Fruit fly (Drosophila melanogaster) whole organism, embryonic: ENCODE results near the gene CG17068.

Source experiments
- CG10274 ChIP-seq: fragments of 200-800 bp; sonication (Bioruptor generic); optimal IDR thresholded peaks from 3 replicates; lab custom pipeline; 2017; ENCODE audit warnings: missing biosample characterization, mild to moderate bottlenecking, missing genetic modification characterization
- CG11085 ChIP-seq: fragments of 200-800 bp; sonication (Bioruptor generic); IDR thresholded peaks from 2 replicates; pipeline ENCODE4 v1.3.6; 2022; ENCODE audit warnings: missing biosample characterization, missing genetic modification characterization
- CG11504 ChIP-seq: fragments of 200-800 bp; sonication (Bioruptor generic); optimal IDR thresholded peaks from 3 replicates; lab custom pipeline; 2019; ENCODE audit warnings: missing biosample characterization, mild to moderate bottlenecking, missing genetic modification characterization, moderate library complexity
- CG12155 ChIP-seq: fragments of 200-800 bp; sonication (Bioruptor generic); optimal IDR thresholded peaks from 3 replicates; lab custom pipeline; 2016; ENCODE audit warnings: missing biosample characterization, missing genetic modification characterization
- CG12659 ChIP-seq: fragments of 200-800 bp; sonication (Bioruptor generic); optimal IDR thresholded peaks from 3 replicates; lab custom pipeline; 2017; ENCODE audit warnings: mild to moderate bottlenecking, missing biosample characterization, missing genetic modification reagents, missing genetic modification characterization
- CG14860 ChIP-seq: fragments of 200-800 bp; sonication (Bioruptor generic); IDR thresholded peaks from 3 replicates; pipeline ENCODE4 v1.3.6; 2022; ENCODE audit warnings: missing biosample characterization, missing genetic modification characterization; ENCODE audit not compliant: partially characterized antibody
- CG17186 ChIP-seq: fragments of 200-800 bp; sonication (Bioruptor generic); optimal IDR thresholded peaks from 3 replicates; lab custom pipeline; 2017; ENCODE audit warnings: missing biosample characterization, missing genetic modification reagents, missing genetic modification characterization
- CG18011 ChIP-seq: fragments of 200-800 bp; sonication (Bioruptor generic); optimal IDR thresholded peaks from 2 replicates; lab custom pipeline; 2017; ENCODE audit warnings: missing biosample characterization, missing genetic modification characterization, mild to moderate bottlenecking, moderate library complexity, missing genotype
- CG30020 ChIP-seq: fragments of 200-800 bp; optimal IDR thresholded peaks from 2 replicates; lab custom pipeline; 2019; ENCODE audit warnings: missing biosample characterization, mild to moderate bottlenecking, missing genetic modification characterization, moderate library complexity
- CG31441 ChIP-seq: fragments of 200-800 bp; sonication (Bioruptor generic); IDR thresholded peaks from 2 replicates; pipeline ENCODE4 v1.3.6; 2022; ENCODE audit warnings: missing biosample characterization, missing genetic modification characterization
- CG3281 ChIP-seq: fragments of 200-800 bp; sonication (Bioruptor generic); optimal IDR thresholded peaks from 3 replicates; lab custom pipeline; 2017; ENCODE audit warnings: missing biosample characterization, mild to moderate bottlenecking, missing genetic modification characterization
- CG34376 ChIP-seq: fragments of 200-800 bp; sonication (Bioruptor generic); optimal IDR thresholded peaks from 2 replicates; lab custom pipeline; 2018; ENCODE audit warnings: missing biosample characterization, mild to moderate bottlenecking, missing genetic modification characterization
- CG3995 ChIP-seq: fragments of 200-800 bp; sonication (Bioruptor generic); optimal IDR thresholded peaks from 3 replicates; lab custom pipeline; 2016; ENCODE audit warnings: missing biosample characterization, missing genetic modification characterization
- CG6175 ChIP-seq: fragments of 200-800 bp; sonication (Bioruptor generic); IDR thresholded peaks from 3 replicates; pipeline ENCODE4 v1.3.6; 2022; ENCODE audit warnings: missing biosample characterization, missing genetic modification characterization
- CG6813 ChIP-seq: fragments of 200-800 bp; sonication (Bioruptor generic); optimal IDR thresholded peaks from 2 replicates; lab custom pipeline; 2017; ENCODE audit warnings: missing biosample characterization, missing genetic modification characterization, mild to moderate bottlenecking, moderate library complexity, missing genetic modification reagents
- CG7745 ChIP-seq: fragments of 200-800 bp; sonication (Bioruptor generic); optimal IDR thresholded peaks from 2 replicates; lab custom pipeline; 2018; ENCODE audit warnings: missing biosample characterization, mild to moderate bottlenecking, missing genetic modification characterization, moderate library complexity
- CG8924 ChIP-seq: fragments of 200-800 bp; optimal IDR thresholded peaks from 3 replicates; lab custom pipeline; 2019; ENCODE audit warnings: missing biosample characterization, mild to moderate bottlenecking, missing genetic modification characterization, moderate library complexity
- CG9215 ChIP-seq: fragments of 200-800 bp; sonication (Bioruptor generic); IDR thresholded peaks from 2 replicates; pipeline ENCODE4 v1.3.6; 2022; ENCODE audit warnings: missing biosample characterization, missing genetic modification characterization
- CG9727 ChIP-seq: fragments of 200-800 bp; sonication (Bioruptor generic); optimal IDR thresholded peaks from 3 replicates; lab custom pipeline; 2017; ENCODE audit warnings: missing biosample characterization, mild to moderate bottlenecking, missing genetic modification characterization
- CG9817 ChIP-seq: fragments of 200-800 bp; sonication (Bioruptor generic); optimal IDR thresholded peaks from 2 replicates; lab custom pipeline; 2018; ENCODE audit warnings: missing biosample characterization, mild to moderate bottlenecking, missing genetic modification characterization, moderate library complexity
- CoRest ChIP-seq: fragments of 200-800 bp; sonication (Bioruptor generic); optimal IDR thresholded peaks from 3 replicates; lab custom pipeline; 2018; ENCODE audit warnings: missing biosample characterization, mild to moderate bottlenecking, missing genetic modification characterization, moderate library complexity
- Dbx ChIP-seq: fragments of 200-800 bp; sonication (Bioruptor generic); IDR thresholded peaks from 3 replicates; pipeline ENCODE4 v1.3.6; 2022; ENCODE audit warnings: missing biosample characterization, missing genetic modification characterization
- E2f2 ChIP-seq: fragments of 200-800 bp; sonication (Bioruptor generic); IDR thresholded peaks from 2 replicates; pipeline ENCODE4 v1.3.6; 2022; ENCODE audit warnings: missing biosample characterization, missing genetic modification characterization
- Fer3 ChIP-seq: fragments of 200-800 bp; sonication (Bioruptor generic); optimal IDR thresholded peaks from 2 replicates; lab custom pipeline; 2018; ENCODE audit warnings: missing biosample characterization, mild to moderate bottlenecking, missing genetic modification characterization, moderate library complexity
- Hey ChIP-seq: fragments of 200-800 bp; sonication (Bioruptor generic); optimal IDR thresholded peaks from 3 replicates; lab custom pipeline; 2018; ENCODE audit warnings: missing biosample characterization, mild to moderate bottlenecking, missing genetic modification characterization
- Lhr ChIP-seq: fragments of 200-800 bp; sonication (Bioruptor generic); optimal IDR thresholded peaks from 3 replicates; lab custom pipeline; 2017; ENCODE audit warnings: mild to moderate bottlenecking, missing biosample characterization, missing genetic modification reagents, missing genetic modification characterization
- Lpt ChIP-seq: fragments of >200 bp; optimal IDR thresholded peaks from 2 replicates; lab custom pipeline; 2018; ENCODE audit warnings: missing biosample characterization, missing genetic modification characterization
- NC2β ChIP-seq: fragments of 200-800 bp; sonication (Bioruptor generic); optimal IDR thresholded peaks from 2 replicates; lab custom pipeline; 2016; ENCODE audit warnings: missing biosample characterization, missing genetic modification characterization
- Neu2 ChIP-seq: fragments of 200-800 bp; sonication (Bioruptor generic); optimal IDR thresholded peaks from 3 replicates; lab custom pipeline; 2016; ENCODE audit warnings: missing biosample characterization, missing genetic modification characterization, borderline replicate concordance
- Sry-δ ChIP-seq: fragments of 200-800 bp; sonication (Bioruptor generic); optimal IDR thresholded peaks from 2 replicates; lab custom pipeline; 2016; ENCODE audit warnings: missing biosample characterization, missing genetic modification characterization
- ara ChIP-seq: fragments of 200-800 bp; sonication (Bioruptor generic); IDR thresholded peaks from 2 replicates; pipeline ENCODE4 v1.3.6; 2022; ENCODE audit warnings: missing biosample characterization, missing genetic modification characterization
- ato ChIP-seq: fragments of 200-800 bp; sonication (Bioruptor generic); IDR thresholded peaks from 2 replicates; pipeline ENCODE4 v1.3.6; 2022; ENCODE audit warnings: missing biosample characterization, missing genetic modification characterization; ENCODE audit not compliant: partially characterized antibody
- az2 ChIP-seq: fragments of 200-800 bp; sonication (Bioruptor generic); optimal IDR thresholded peaks from 3 replicates; lab custom pipeline; 2016; ENCODE audit warnings: missing biosample characterization, missing genetic modification characterization
- bbx ChIP-seq: fragments of 200-800 bp; sonication (Bioruptor generic); IDR thresholded peaks from 2 replicates; pipeline ENCODE4 v1.3.6; 2022; ENCODE audit warnings: missing biosample characterization, missing genetic modification characterization; ENCODE audit not compliant: partially characterized antibody
- cad ChIP-seq: fragments of >200 bp; optimal IDR thresholded peaks from 2 replicates; lab custom pipeline; 2017; ENCODE audit warnings: missing biosample characterization, missing genetic modification characterization
- corto ChIP-seq: fragments of 200-800 bp; sonication (Bioruptor generic); optimal IDR thresholded peaks from 2 replicates; lab custom pipeline; 2016; ENCODE audit warnings: missing biosample characterization, mild to moderate bottlenecking, missing genetic modification characterization, moderate library complexity
- dpn ChIP-seq, 2 experiments: fragments of 200-800 bp; sonication (Bioruptor generic); optimal IDR thresholded peaks; 3 replicates each; lab custom pipeline; 2016; ENCODE audit warnings: missing biosample characterization in 2 of 2, missing genetic modification characterization in 2 of 2
- grau ChIP-seq: fragments of 200-800 bp; optimal IDR thresholded peaks from 3 replicates; lab custom pipeline; 2019; ENCODE audit warnings: missing biosample characterization, mild to moderate bottlenecking, missing genetic modification characterization, moderate library complexity
- gsb-n ChIP-seq: fragments of 200-800 bp; sonication (Bioruptor generic); optimal IDR thresholded peaks from 3 replicates; lab custom pipeline; 2018; ENCODE audit warnings: missing biosample characterization, mild to moderate bottlenecking, missing genetic modification characterization
- insv ChIP-seq, 2 experiments: fragments of 200-800 bp; sonication (Bioruptor generic); optimal IDR thresholded peaks; 3 replicates each; lab custom pipeline; 2016 to 2018; ENCODE audit warnings: missing biosample characterization in 2 of 2, missing genetic modification characterization in 2 of 2
- maf-S ChIP-seq: fragments of 200-800 bp; sonication (Bioruptor generic); optimal IDR thresholded peaks from 2 replicates; lab custom pipeline; 2016; ENCODE audit warnings: missing biosample characterization, missing genetic modification characterization
- pb ChIP-seq: fragments of 200-800 bp; sonication (Bioruptor generic); optimal IDR thresholded peaks from 3 replicates; lab custom pipeline; 2016; ENCODE audit warnings: missing biosample characterization, missing genetic modification characterization
- pum ChIP-seq: fragments of 200-800 bp; sonication (Bioruptor generic); optimal IDR thresholded peaks from 2 replicates; lab custom pipeline; 2016; ENCODE audit warnings: missing biosample characterization, missing genetic modification characterization
- pzg ChIP-seq: fragments of 200-800 bp; sonication (Bioruptor generic); optimal IDR thresholded peaks from 3 replicates; lab custom pipeline; 2018; ENCODE audit warnings: missing biosample characterization, mild to moderate bottlenecking, missing genetic modification characterization, moderate library complexity
- shn ChIP-seq: fragments of 200-800 bp; sonication (Bioruptor generic); optimal IDR thresholded peaks from 3 replicates; lab custom pipeline; 2016; ENCODE audit warnings: missing biosample characterization, missing genetic modification characterization
- tap ChIP-seq: fragments of 200-800 bp; optimal IDR thresholded peaks from 3 replicates; lab custom pipeline; 2019; ENCODE audit warnings: missing biosample characterization, mild to moderate bottlenecking, missing genetic modification characterization, moderate library complexity
- tna ChIP-seq: fragments of 200-800 bp; sonication (Bioruptor generic); IDR thresholded peaks from 2 replicates; pipeline ENCODE4 v1.3.6; 2022; ENCODE audit warnings: missing biosample characterization, missing genetic modification characterization; ENCODE audit not compliant: partially characterized antibody
- zf30C ChIP-seq: fragments of 200-800 bp; sonication (Bioruptor generic); optimal IDR thresholded peaks from 3 replicates; lab custom pipeline; 2018; ENCODE audit warnings: missing biosample characterization, mild to moderate bottlenecking, missing genetic modification characterization

The CG17068 gene

dm6 chrX:20256849-20257590 lies 6.1 kb upstream of the CG17068 start, which contains the start of gene CG17065:
Gene CG17065, minus strand, starts transcription at chrX:20257199.
- TF ChIP-seq maf-S (peak; percentile 22), ato (peak; percentile 11; the same call in 1 of the 2 replicates), Lpt (GFP tag; lab: Kevin White, UChicago) (no peak), NC2β (GFP tag; lab: Kevin White, UChicago) (peak; percentile 17), CG31441 (GFP tag; lab: Robert Waterston, UW) (0 out of 2 replicates have a peak, but pooled peaks have one; percentile 16), corto (GFP tag; lab: Kevin White, UChicago) (no peak), CG12659 (peak; percentile 41), CG12155 (GFP tag; lab: Kevin White, UChicago) (no peak), CG34376 (GFP tag; lab: Kevin White, UChicago) (peak; percentile 54), CG6175 (peak; percentile 19; the same call in 1 of the 3 replicates), zf30C (GFP tag; lab: Kevin White, UChicago) (no peak), tna (GFP tag; lab: Robert Waterston, UW) (peak; percentile 11; the same call in 1 of the 2 replicates), CG8924 (tag; lab: Kevin White, UChicago) (peak; percentile 20), tap (no peak), CG9727 (GFP tag; lab: Kevin White, UChicago) (peak; percentile 29), E2f2 (GFP tag; lab: Robert Waterston, UW) (peak; percentile 87), CG10274 (no peak), pzg (peak; percentile 70), pum (GFP tag; lab: Kevin White, UChicago) (peak; percentile 41), CG3995 (GFP tag; lab: Kevin White, UChicago) (peak; percentile 25), cad (no peak), CG11504 (tag; lab: Kevin White, UChicago) (peak; percentile 50), CG6813 (no peak), bbx (GFP tag; lab: Robert Waterston, UW) (0 out of 2 replicates have a peak, but pooled peaks have one; percentile 25), CG7745 (tag; lab: Kevin White, UChicago) (no peak), shn (peak; percentile 29), Neu2 (GFP tag; lab: Kevin White, UChicago) (peak; percentile 11), dpn (GFP tag; optimal IDR thresholded peaks at IDR 0.05; lab: Kevin White, UChicago) (peak in 1 of 2 experiments; percentile 39), Dbx (GFP tag; lab: Robert Waterston, UW) (peak; percentile 27; the same call in 1 of the 3 replicates), pb (GFP tag; lab: Kevin White, UChicago) (peak; percentile 22), CG17186 (peak; percentile 70), CoRest (peak; percentile 65), CG18011 (GFP tag; lab: Kevin White, UChicago) (peak; percentile 97), Fer3 (tag; lab: Kevin White, UChicago) (peak; percentile 22), grau (peak; percentile 52), Hey (tag; lab: Kevin White, UChicago) (no peak), CG9817 (tag; lab: Kevin White, UChicago) (peak; percentile 41), CG14860 (GFP tag; lab: Robert Waterston, UW) (0 out of 3 replicates have a peak, but pooled peaks have one; percentile 47), ara (no peak), gsb-n (tag; lab: Kevin White, UChicago) (no peak), az2 (GFP tag; lab: Kevin White, UChicago) (peak; percentile 2), Sry-δ (GFP tag; lab: Kevin White, UChicago) (peak; percentile 58), CG11085 (GFP tag; lab: Robert Waterston, UW) (0 out of 2 replicates have a peak, but pooled peaks have one; percentile 26), CG3281 (GFP tag; lab: Kevin White, UChicago) (peak; percentile 19), insv (GFP tag; optimal IDR thresholded peaks at IDR 0.05; lab: Kevin White, UChicago) (peak in 1 of 2 experiments; percentile 5), CG9215 (GFP tag; lab: Robert Waterston, UW) (peak; percentile 26; the same call in 1 of the 2 replicates), Lhr (peak; percentile 17), CG30020 (peak; percentile 57)
